Worm (Caenorhabditis elegans) whole organism, midembryonic: ENCODE data around the gene tebp-1.

Experiments
- T22C8.4 ChIP-seq: fragments of 200-800 bp; sonication (Bioruptor generic); IDR thresholded peaks from 2 replicates; pipeline ENCODE4 v1.3.6; 2022; ENCODE audit warnings: missing genetic modification characterization, missing compliant biosample characterization
- cog-1 ChIP-seq: sonication (generic microtip); optimal IDR thresholded peaks from 2 replicates; lab custom pipeline; 2016; ENCODE audit warnings: missing genetic modification characterization, missing compliant biosample characterization
- flt-1 ChIP-seq: fragments of 200-800 bp; sonication (Bioruptor generic); IDR thresholded peaks from 2 replicates; pipeline ENCODE4 v1.3.6; 2022; ENCODE audit warnings: missing genetic modification characterization, missing compliant biosample characterization
- klf-2 ChIP-seq: fragments of 200-800 bp; sonication (Bioruptor generic); conservative IDR thresholded peaks from 2 replicates; pipeline ENCODE4 v1.3.6; 2022; ENCODE audit warnings: missing genetic modification reagents, missing genetic modification characterization, missing compliant biosample characterization
- med-1 ChIP-seq: sonication (generic microtip); optimal IDR thresholded peaks from 2 replicates; lab custom pipeline; 2017; ENCODE audit warnings: missing genetic modification characterization, mild to moderate bottlenecking, missing compliant biosample characterization, antibody characterized with exemption, missing genetic modification reagents; ENCODE audit not compliant: insufficient read depth
- ref-1 ChIP-seq: fragments of 200-800 bp; sonication (Bioruptor generic); conservative IDR thresholded peaks from 2 replicates; pipeline ENCODE4 v1.3.6; 2022; ENCODE audit warnings: missing genetic modification reagents, missing genetic modification characterization, missing compliant biosample characterization
- tab-1 ChIP-seq: fragments of 200-800 bp; sonication (Bioruptor generic); IDR thresholded peaks from 2 replicates; pipeline ENCODE4 v1.3.6; 2022; ENCODE audit warnings: missing genetic modification characterization, missing compliant biosample characterization
- ztf-23 ChIP-seq: fragments of 200-800 bp; sonication (Bioruptor generic); IDR thresholded peaks from 2 replicates; pipeline ENCODE4 v1.3.6; 2022; ENCODE audit warnings: missing genetic modification reagents, missing genetic modification characterization, missing compliant biosample characterization
- ztf-29 ChIP-seq: fragments of 200-800 bp; sonication (Bioruptor generic); IDR thresholded peaks from 2 replicates; pipeline ENCODE4 v1.3.6; 2022; ENCODE audit warnings: missing genetic modification reagents, missing genetic modification characterization, missing compliant biosample characterization

DNA sequence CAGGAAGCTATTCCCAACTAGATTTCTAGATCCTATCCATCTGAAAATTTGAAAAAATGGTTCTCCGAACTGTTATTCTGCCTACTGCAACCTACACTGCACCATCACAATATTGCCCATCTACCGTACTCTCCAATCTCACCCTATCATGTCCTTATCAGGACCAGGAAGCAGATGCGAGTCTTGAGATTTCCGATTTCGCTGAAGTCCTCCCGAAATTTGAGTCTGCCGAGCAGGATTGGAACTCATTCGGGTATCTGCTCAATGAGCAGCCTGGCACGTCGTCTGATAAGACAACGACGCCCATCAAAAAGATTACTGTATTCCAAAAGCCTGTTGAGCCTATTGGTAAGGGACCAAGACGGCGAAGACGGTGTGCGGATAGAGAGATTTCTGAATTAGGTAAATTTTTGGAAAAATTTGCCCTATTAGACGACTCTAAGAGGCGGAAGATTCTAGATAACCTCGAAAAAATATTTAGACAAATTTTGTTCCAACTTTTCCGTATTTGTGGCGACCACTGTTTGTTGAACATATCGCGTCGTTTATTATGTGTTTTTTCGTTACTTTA lies 43.8 kb downstream of the tebp-1 start:
- TF ChIP-seq flt-1 (GFP tag; lab: Robert Waterston, UW) (no peak), klf-2 (GFP tag; lab: Robert Waterston, UW) (no peak), med-1 (GFP tag; lab: Kevin White, UChicago) (no peak), ztf-23 (no peak), ref-1 (no peak), T22C8.4 (GFP tag; lab: Robert Waterston, UW) (no peak), cog-1 (tag; lab: Kevin White, UChicago) (no peak), tab-1 (no peak), ztf-29 (GFP tag; lab: Robert Waterston, UW) (no peak)
